Worm (Caenorhabditis elegans) whole organism, early embryonic: ENCODE results near the gene Y45F3A.8.

Source experiments
- ama-1 ChIP-seq: fragments of 150-350 bp; optimal IDR thresholded peaks from 2 replicates; lab custom pipeline; 2014
- tbx-11 ChIP-seq: fragments of 200-800 bp; sonication (Bioruptor generic); IDR thresholded peaks from 2 replicates; pipeline ENCODE4 v1.3.6; 2022; ENCODE audit warnings: missing genetic modification characterization, missing compliant biosample characterization
- tbx-37 ChIP-seq: fragments of 200-800 bp; sonication (Bioruptor generic); conservative IDR thresholded peaks from 2 replicates; pipeline ENCODE4 v1.3.6; 2022; ENCODE audit warnings: missing genetic modification reagents, missing genetic modification characterization, missing compliant biosample characterization

DNA sequence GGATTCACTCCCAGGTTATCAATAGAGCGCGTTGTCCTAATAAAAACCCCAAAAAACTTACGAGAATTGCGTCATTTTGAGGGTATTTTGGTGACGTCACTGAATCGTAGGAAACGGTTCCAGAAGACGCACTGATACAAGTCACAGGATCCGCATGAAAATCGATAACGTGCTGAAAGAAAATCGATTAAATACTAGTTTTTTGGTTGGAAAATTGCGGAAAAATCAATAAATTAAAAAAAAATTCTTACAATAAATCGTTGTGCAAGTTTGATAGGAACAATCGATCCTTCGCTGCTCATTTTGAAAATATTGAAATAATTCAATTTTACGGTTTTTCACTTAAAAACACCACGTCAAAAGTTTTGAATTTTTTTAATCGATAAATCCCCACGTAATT is 10.6 kb upstream of the Y45F3A.8 start, which contains the start of gene Y39A1A.2:
- TF ChIP-seq tbx-11 (GFP tag; lab: Robert Waterston, UW) (no peak), ama-1 (no peak), tbx-37 (no peak)
